Worm (Caenorhabditis elegans) whole organism, late embryonic: Measurements from ENCODE around the gene ida-1.

Experiments
- C08G9.2 ChIP-seq: sonication (generic microtip); optimal IDR thresholded peaks from 2 replicates; lab custom pipeline; 2016; ENCODE audit warnings: mild to moderate bottlenecking, missing genetic modification characterization, moderate library complexity, missing compliant biosample characterization
- K02D7.2 ChIP-seq: sonication (generic microtip); optimal IDR thresholded peaks from 2 replicates; lab custom pipeline; 2017; ENCODE audit warnings: mild to moderate bottlenecking, missing genetic modification characterization, missing compliant biosample characterization
- ama-1 ChIP-seq: fragments of 150-350 bp; optimal IDR thresholded peaks from 2 replicates; lab custom pipeline; 2014
- ceh-30 ChIP-seq: fragments of 150-350 bp; optimal IDR thresholded peaks from 2 replicates; lab custom pipeline; 2014; ENCODE audit warnings: missing biosample characterization, missing genetic modification characterization
- ceh-6 ChIP-seq: fragments of 200-800 bp; sonication (Bioruptor generic); optimal IDR thresholded peaks from 2 replicates; lab custom pipeline; 2018; ENCODE audit warnings: mild to moderate bottlenecking, missing genetic modification characterization, missing compliant biosample characterization
- elt-2 ChIP-seq: sonication (generic microtip); optimal IDR thresholded peaks from 2 replicates; lab custom pipeline; 2016; ENCODE audit warnings: missing genetic modification reagents, missing genetic modification characterization, missing compliant biosample characterization
- npax-4 ChIP-seq: sonication (generic microtip); optimal IDR thresholded peaks from 2 replicates; lab custom pipeline; 2016; ENCODE audit warnings: missing genetic modification characterization, missing compliant biosample characterization
- pha-2 ChIP-seq: sonication (generic microtip); optimal IDR thresholded peaks from 2 replicates; lab custom pipeline; 2017; ENCODE audit warnings: mild to moderate bottlenecking, missing genetic modification characterization, missing compliant biosample characterization
- pha-4 ChIP-seq: fragments of 150-350 bp; optimal IDR thresholded peaks from 2 replicates; lab custom pipeline; 2018; ENCODE audit warnings: missing biosample characterization, missing genetic modification reagents, missing genetic modification characterization
- pqm-1 ChIP-seq: sonication (generic microtip); optimal IDR thresholded peaks from 2 replicates; lab custom pipeline; 2016; ENCODE audit warnings: missing genetic modification characterization, missing compliant biosample characterization
- unc-86 ChIP-seq: sonication (generic microtip); optimal IDR thresholded peaks from 2 replicates; lab custom pipeline; 2016; ENCODE audit warnings: missing genetic modification characterization, missing compliant biosample characterization

- TF ChIP-seq ceh-6 (GFP tag; lab: Kevin White, UChicago) (no peak), pha-2 (no peak), ama-1 (lab: Kevin White, UChicago) (no peak), pqm-1 (tag; lab: Kevin White, UChicago) (no peak), pha-4 (no peak), elt-2 (tag; lab: Kevin White, UChicago) (no peak), ceh-30 (tag; lab: Kevin White, UChicago) (no peak), K02D7.2 (tag; lab: Kevin White, UChicago) (no peak), npax-4 (tag; lab: Kevin White, UChicago) (no peak), unc-86 (tag; lab: Kevin White, UChicago) (no peak), C08G9.2 (tag; lab: Kevin White, UChicago) (no peak)
Observed at ce11 chrIII:5722550-5722949, 32.8 kb upstream of the ida-1 start, which contains the start of gene wrm-1.
